Worm (Caenorhabditis elegans): ENCODE measurements around the gene D2063.1.

Gene D2063.1

ce11 chrV:4345714-4346113 lies 18.8 kb downstream of the D2063.1 start, which contains the start of gene figl-1:
figl-1 (minus strand) TSS chrV:4345999.
- no peak for TF ChIP-seq flt-1 (GFP tag; IDR thresholded peaks at IDR 0.05)

- TF ChIP-seq scrt-1 (GFP tag; IDR thresholded peaks at IDR 0.05) (no peak), ama-1 (optimal IDR thresholded peaks at IDR 0.05) (no peak), F13C5.2 (tag; optimal IDR thresholded peaks at IDR 0.05) (no peak), hnd-1 (tag; optimal IDR thresholded peaks at IDR 0.05) (no peak), pes-1 (GFP tag; IDR thresholded peaks at IDR 0.05) (no peak)
Observed at ce11 chrV:4346325-4346724, 19.4 kb downstream of the D2063.1 start, which contains the start of gene hpo-18. hpo-18 (minus strand) TSS chrV:4346425.

- TF ChIP-seq sea-1 (GFP tag; conservative IDR thresholded peaks at IDR 0.05) (no peak), flt-1 (GFP tag; IDR thresholded peaks at IDR 0.05) (no peak), tra-4 (tag; optimal IDR thresholded peaks at IDR 0.05) (no peak)
Observed at ce11 chrV:4346799-4347198, 19.9 kb downstream of the D2063.1 start, which contains the start of gene mcm-7. mcm-7 (plus strand) TSS chrV:4347166.

- TF ChIP-seq hmg-4 (GFP tag; optimal IDR thresholded peaks at IDR 0.05) (no peak), tbx-37 (GFP tag; conservative IDR thresholded peaks at IDR 0.05) (no peak), ceh-13 (GFP tag; optimal IDR thresholded peaks at IDR 0.05) (no peak), hmbx-1 (tag; optimal IDR thresholded peaks at IDR 0.05) (no peak), tra-4 (tag; optimal IDR thresholded peaks at IDR 0.05) (no peak), ceh-36 (tag; optimal IDR thresholded peaks at IDR 0.05) (no peak), pes-1 (GFP tag; IDR thresholded peaks at IDR 0.05) (no peak), ama-1 (optimal IDR thresholded peaks at IDR 0.05) (no peak)
Observed at ce11 chrV:4356047-4356612, 29.2 kb downstream of the D2063.1 start.

ce11 chrV:4357369-4357768 lies 30.4 kb downstream of the D2063.1 start:
- no peak for TF ChIP-seq ama-1 (optimal IDR thresholded peaks at IDR 0.05)
- TF ChIP-seq hmg-4 (GFP tag; optimal IDR thresholded peaks at IDR 0.05): no peak

- no peak for TF ChIP-seq scrt-1 (GFP tag; IDR thresholded peaks at IDR 0.05)
- TF ChIP-seq sea-1 (GFP tag; conservative IDR thresholded peaks at IDR 0.05): no peak
- TF ChIP-seq tbx-11 (GFP tag; IDR thresholded peaks at IDR 0.05): no peak
- TF ChIP-seq ets-7 (tag; optimal IDR thresholded peaks at IDR 0.05): no peak
- no peak for TF ChIP-seq pes-1 (GFP tag; IDR thresholded peaks at IDR 0.05)
- TF ChIP-seq ceh-36 (tag; optimal IDR thresholded peaks at IDR 0.05): no peak
- no peak for TF ChIP-seq flt-1 (GFP tag; IDR thresholded peaks at IDR 0.05)
- no peak for TF ChIP-seq ama-1 (optimal IDR thresholded peaks at IDR 0.05)
- no peak for TF ChIP-seq hmbx-1 (tag; optimal IDR thresholded peaks at IDR 0.05)
- no peak for TF ChIP-seq tra-4 (tag; optimal IDR thresholded peaks at IDR 0.05)
- TF ChIP-seq hmg-4 (GFP tag; optimal IDR thresholded peaks at IDR 0.05): no peak
- TF ChIP-seq F13C5.2 (tag; optimal IDR thresholded peaks at IDR 0.05): no peak
- no peak for TF ChIP-seq B0310.2 (tag; optimal IDR thresholded peaks at IDR 0.05)
- TF ChIP-seq aly-1 (tag; optimal IDR thresholded peaks at IDR 0.05): no peak
- TF ChIP-seq tbx-37 (GFP tag; conservative IDR thresholded peaks at IDR 0.05): no peak
- no peak for TF ChIP-seq hnd-1 (tag; optimal IDR thresholded peaks at IDR 0.05)
- no peak for TF ChIP-seq ceh-13 (GFP tag; optimal IDR thresholded peaks at IDR 0.05)
Observed at ce11 chrV:4359127-4359526, 32.2 kb downstream of the D2063.1 start.

ce11 chrV:4360018-4360417 lies 33.1 kb downstream of the D2063.1 start:
- TF ChIP-seq ceh-36 (tag; optimal IDR thresholded peaks at IDR 0.05): no peak
- no peak for TF ChIP-seq F13C5.2 (tag; optimal IDR thresholded peaks at IDR 0.05)
- TF ChIP-seq tra-4 (tag; optimal IDR thresholded peaks at IDR 0.05): no peak
- no peak for TF ChIP-seq ceh-13 (GFP tag; optimal IDR thresholded peaks at IDR 0.05)
- no peak for TF ChIP-seq pes-1 (GFP tag; IDR thresholded peaks at IDR 0.05)

- TF ChIP-seq tbx-11 (GFP tag; IDR thresholded peaks at IDR 0.05) (no peak), B0310.2 (tag; optimal IDR thresholded peaks at IDR 0.05) (no peak), pes-1 (GFP tag; IDR thresholded peaks at IDR 0.05) (no peak), F13C5.2 (tag; optimal IDR thresholded peaks at IDR 0.05) (no peak), tbx-37 (GFP tag; conservative IDR thresholded peaks at IDR 0.05) (no peak), tra-4 (tag; optimal IDR thresholded peaks at IDR 0.05) (no peak), hnd-1 (tag; optimal IDR thresholded peaks at IDR 0.05) (no peak), sea-1 (GFP tag; conservative IDR thresholded peaks at IDR 0.05) (no peak), hmg-4 (GFP tag; optimal IDR thresholded peaks at IDR 0.05) (no peak)
Observed at ce11 chrV:4361505-4361904, 34.6 kb downstream of the D2063.1 start, which contains the start of gene F32D1.3. F32D1.3 (minus strand) TSS chrV:4361569.

ce11 chrV:4364517-4364916 lies 37.6 kb downstream of the D2063.1 start, which contains the start of gene grl-13:
grl-13 (minus strand) TSS chrV:4364617.
- TF ChIP-seq hmg-4 (GFP tag; optimal IDR thresholded peaks at IDR 0.05) (no peak), tra-4 (tag; optimal IDR thresholded peaks at IDR 0.05) (no peak), B0310.2 (tag; optimal IDR thresholded peaks at IDR 0.05) (no peak), ceh-13 (GFP tag; optimal IDR thresholded peaks at IDR 0.05) (no peak), tbx-11 (GFP tag; IDR thresholded peaks at IDR 0.05) (no peak), hmbx-1 (tag; optimal IDR thresholded peaks at IDR 0.05) (no peak), F13C5.2 (tag; optimal IDR thresholded peaks at IDR 0.05) (no peak)
